Worm (Caenorhabditis elegans) whole organism, late embryonic: Measurements from ENCODE around the gene htz-1.

Experiments used
- K02D7.2 ChIP-seq: sonication (generic microtip); optimal IDR thresholded peaks from 2 replicates; lab custom pipeline; 2017; ENCODE audit warnings: mild to moderate bottlenecking, missing genetic modification characterization, missing compliant biosample characterization
- ceh-14 ChIP-seq: sonication (generic microtip); optimal IDR thresholded peaks from 2 replicates; lab custom pipeline; 2016; ENCODE audit warnings: missing genotype, missing genetic modification characterization, missing compliant biosample characterization
- fkh-10 ChIP-seq: fragments of 150-350 bp; optimal IDR thresholded peaks from 2 replicates; lab custom pipeline; 2014; ENCODE audit warnings: missing biosample characterization, missing genetic modification reagents, missing genetic modification characterization
- nhr-11 ChIP-seq: fragments of 150-350 bp; optimal IDR thresholded peaks from 2 replicates; lab custom pipeline; 2014; ENCODE audit warnings: missing biosample characterization, missing genetic modification characterization
- unc-86 ChIP-seq: sonication (generic microtip); optimal IDR thresholded peaks from 2 replicates; lab custom pipeline; 2016; ENCODE audit warnings: missing genetic modification characterization, missing compliant biosample characterization

- TF ChIP-seq fkh-10 (GFP tag; lab: Kevin White, UChicago), result no peak
- no peak for TF ChIP-seq unc-86 (tag; lab: Kevin White, UChicago)
- TF ChIP-seq nhr-11, result no peak
- TF ChIP-seq K02D7.2 (tag; lab: Kevin White, UChicago), result no peak
- TF ChIP-seq ceh-14 (tag; lab: Kevin White, UChicago), result no peak
Measured at ce11 chrIV:4465184-4465583, 19.2 kb downstream of the htz-1 start, which contains the start of gene M01H9.5.
